Worm (Caenorhabditis elegans): ENCODE results near the gene srt-34.

DNA sequence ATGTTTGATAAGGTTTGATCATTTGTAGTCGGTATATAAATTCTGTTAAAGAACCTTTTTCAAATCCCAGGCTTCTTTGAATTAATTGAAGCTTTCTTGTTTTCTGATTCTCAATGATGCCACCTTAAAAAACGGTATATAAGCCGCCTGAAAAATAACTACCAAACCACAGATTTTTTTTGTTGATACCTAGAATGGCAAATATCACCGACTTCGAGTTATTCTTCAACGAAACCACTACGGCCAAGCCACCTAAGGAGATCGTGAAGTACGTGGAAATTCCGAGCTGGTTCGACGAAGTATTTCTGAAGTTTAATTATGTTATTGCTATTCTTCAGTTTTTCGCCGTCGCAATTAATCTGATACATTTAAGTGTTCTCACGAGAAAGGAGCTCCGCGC is 12.8 kb upstream of the srt-34 start, which contains the start of gene srw-2:
- TF ChIP-seq W03F9.2 (tag; optimal IDR thresholded peaks at IDR 0.05) (no peak), him-1 (tag; optimal IDR thresholded peaks at IDR 0.05) (no peak)

Data from whole organism, L4/young adult.